Fruit fly (Drosophila melanogaster): ENCODE measurements around the gene CG11560.

CG11560 gene

dm6 chr3L:12119875-12120485, at the start of gene CG11560:
TSS of gene CG11560 (plus strand) at chr3L:12120019.
- TF ChIP-seq Sin3A (optimal IDR thresholded peaks at IDR 0.05) (no peak), ttk (optimal IDR thresholded peaks at IDR 0.05) (no peak), psq (optimal IDR thresholded peaks at IDR 0.05) (no peak), h (optimal IDR thresholded peaks at IDR 0.05) (no peak), Myc (optimal IDR thresholded peaks at IDR 0.05) (no peak), insv (optimal IDR thresholded peaks at IDR 0.05) (no peak)

- TF ChIP-seq psq (optimal IDR thresholded peaks at IDR 0.05) = no peak
- TF ChIP-seq Sin3A (optimal IDR thresholded peaks at IDR 0.05) = no peak
- TF ChIP-seq insv (optimal IDR thresholded peaks at IDR 0.05) = no peak
- no peak for TF ChIP-seq Myc (optimal IDR thresholded peaks at IDR 0.05)
- no peak for TF ChIP-seq ttk (optimal IDR thresholded peaks at IDR 0.05)
- no peak for TF ChIP-seq h (optimal IDR thresholded peaks at IDR 0.05)
Observed at dm6 chr3L:12072388-12072787, 47.4 kb upstream of the CG11560 start.

- TF ChIP-seq Sin3A (optimal IDR thresholded peaks at IDR 0.05) = no peak
- TF ChIP-seq ttk (optimal IDR thresholded peaks at IDR 0.05) = no peak
- TF ChIP-seq psq (optimal IDR thresholded peaks at IDR 0.05) = no peak
- no peak for TF ChIP-seq h (optimal IDR thresholded peaks at IDR 0.05)
- no peak for TF ChIP-seq Myc (optimal IDR thresholded peaks at IDR 0.05)
- no peak for TF ChIP-seq insv (optimal IDR thresholded peaks at IDR 0.05)
Observed at dm6 chr3L:12073076-12073475, 46.7 kb upstream of the CG11560 start.

dm6 chr3L:12073861-12074633, 45.8 kb upstream of the CG11560 start:
- TF ChIP-seq psq (optimal IDR thresholded peaks at IDR 0.05) (no peak), ttk (optimal IDR thresholded peaks at IDR 0.05) (no peak), insv (optimal IDR thresholded peaks at IDR 0.05) (no peak), h (optimal IDR thresholded peaks at IDR 0.05) (no peak), Myc (optimal IDR thresholded peaks at IDR 0.05) (no peak), Sin3A (optimal IDR thresholded peaks at IDR 0.05) (no peak)

dm6 chr3L:12074952-12075351, 44.9 kb upstream of the CG11560 start:
- TF ChIP-seq psq (optimal IDR thresholded peaks at IDR 0.05) (no peak), insv (optimal IDR thresholded peaks at IDR 0.05) (no peak), h (optimal IDR thresholded peaks at IDR 0.05) (no peak), Myc (optimal IDR thresholded peaks at IDR 0.05) (no peak), Sin3A (optimal IDR thresholded peaks at IDR 0.05) (no peak), ttk (optimal IDR thresholded peaks at IDR 0.05) (no peak)

dm6 chr3L:12076312-12076711, 43.5 kb upstream of the CG11560 start:
- no peak for TF ChIP-seq ttk (optimal IDR thresholded peaks at IDR 0.05)
- no peak for TF ChIP-seq Sin3A (optimal IDR thresholded peaks at IDR 0.05)
- TF ChIP-seq insv (optimal IDR thresholded peaks at IDR 0.05) = no peak
- no peak for TF ChIP-seq h (optimal IDR thresholded peaks at IDR 0.05)
- TF ChIP-seq Myc (optimal IDR thresholded peaks at IDR 0.05) = no peak
- no peak for TF ChIP-seq psq (optimal IDR thresholded peaks at IDR 0.05)

- no peak for TF ChIP-seq psq (optimal IDR thresholded peaks at IDR 0.05)
- TF ChIP-seq insv (optimal IDR thresholded peaks at IDR 0.05) = no peak
- no peak for TF ChIP-seq h (optimal IDR thresholded peaks at IDR 0.05)
- no peak for TF ChIP-seq Sin3A (optimal IDR thresholded peaks at IDR 0.05)
- TF ChIP-seq ttk (optimal IDR thresholded peaks at IDR 0.05) = no peak
- TF ChIP-seq Myc (optimal IDR thresholded peaks at IDR 0.05) = no peak
Observed at dm6 chr3L:12077348-12077747, 42.5 kb upstream of the CG11560 start.

dm6 chr3L:12077953-12078352, 41.9 kb upstream of the CG11560 start:
- TF ChIP-seq psq (optimal IDR thresholded peaks at IDR 0.05) (no peak), Sin3A (optimal IDR thresholded peaks at IDR 0.05) (no peak), insv (optimal IDR thresholded peaks at IDR 0.05) (no peak), Myc (optimal IDR thresholded peaks at IDR 0.05) (no peak), h (optimal IDR thresholded peaks at IDR 0.05) (no peak), ttk (optimal IDR thresholded peaks at IDR 0.05) (no peak)

dm6 chr3L:12078551-12079318, 41.1 kb upstream of the CG11560 start:
- no peak for TF ChIP-seq h (optimal IDR thresholded peaks at IDR 0.05)
- no peak for TF ChIP-seq Myc (optimal IDR thresholded peaks at IDR 0.05)
- no peak for TF ChIP-seq ttk (optimal IDR thresholded peaks at IDR 0.05)
- TF ChIP-seq psq (optimal IDR thresholded peaks at IDR 0.05) = no peak
- no peak for TF ChIP-seq Sin3A (optimal IDR thresholded peaks at IDR 0.05)
- no peak for TF ChIP-seq insv (optimal IDR thresholded peaks at IDR 0.05)

- TF ChIP-seq Myc (optimal IDR thresholded peaks at IDR 0.05) (no peak), insv (optimal IDR thresholded peaks at IDR 0.05) (no peak), Sin3A (optimal IDR thresholded peaks at IDR 0.05) (no peak), psq (optimal IDR thresholded peaks at IDR 0.05) (no peak), ttk (optimal IDR thresholded peaks at IDR 0.05) (no peak), h (optimal IDR thresholded peaks at IDR 0.05) (no peak)
Observed at dm6 chr3L:12079319-12079933, 40.4 kb upstream of the CG11560 start.

- TF ChIP-seq insv (optimal IDR thresholded peaks at IDR 0.05) (no peak), Sin3A (optimal IDR thresholded peaks at IDR 0.05) (no peak), ttk (optimal IDR thresholded peaks at IDR 0.05) (no peak), Myc (optimal IDR thresholded peaks at IDR 0.05) (no peak), psq (optimal IDR thresholded peaks at IDR 0.05) (no peak), h (optimal IDR thresholded peaks at IDR 0.05) (no peak)
Observed at dm6 chr3L:12080423-12080822, 39.4 kb upstream of the CG11560 start.

Measured in Kc167 (cell line).